Worm (Caenorhabditis elegans): Measurements from ENCODE around the gene ceh-48.

Gene ceh-48

DNA sequence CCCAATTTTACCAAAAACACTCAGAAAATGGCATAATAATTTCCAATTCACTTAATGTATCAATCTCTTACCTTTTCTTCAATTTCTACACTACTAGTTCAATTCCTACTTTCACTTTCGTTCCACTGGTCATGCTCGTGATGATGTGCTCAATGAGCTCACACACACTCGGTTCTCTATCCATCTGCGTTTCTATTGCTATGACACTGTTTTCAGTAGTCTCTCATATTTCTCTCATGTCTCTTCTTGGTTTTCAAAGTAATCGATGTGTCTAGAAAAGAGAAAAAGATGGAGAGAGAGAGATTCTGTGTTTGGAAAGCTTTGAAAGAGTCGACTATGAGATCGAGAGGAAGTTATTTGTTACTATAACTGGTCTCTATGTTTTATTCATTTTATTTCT is 44.7 kb upstream of the ceh-48 start (continued):
- TF ChIP-seq skn-1 (tag; optimal IDR thresholded peaks at IDR 0.05) = no peak
- TF ChIP-seq unc-55 (GFP tag; optimal IDR thresholded peaks at IDR 0.05) = peak; percentile 87
- TF ChIP-seq sem-4 (tag; optimal IDR thresholded peaks at IDR 0.05) = no peak

DNA sequence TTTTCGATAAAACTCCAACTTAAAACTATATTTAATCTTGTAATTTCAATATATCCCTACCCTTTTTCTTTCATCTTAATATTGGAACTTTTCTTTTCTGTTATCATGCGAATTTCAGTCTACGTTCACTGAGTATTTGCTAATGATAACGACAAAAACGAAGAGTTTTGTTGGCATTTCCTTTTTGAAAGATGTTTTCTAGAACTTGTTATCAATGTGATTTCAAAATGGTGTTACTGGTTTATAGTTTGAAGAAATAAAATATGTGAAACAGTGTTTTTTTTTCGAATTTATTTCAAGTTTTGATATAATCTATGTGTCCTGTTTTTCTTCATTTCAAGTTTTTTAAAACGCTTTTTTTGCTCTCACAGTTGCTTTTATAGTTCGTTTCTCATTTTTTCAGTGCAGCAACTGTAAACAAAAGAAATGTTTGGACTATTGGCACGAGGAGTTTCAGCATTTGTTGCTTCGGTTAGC is 41.5 kb upstream of the ceh-48 start, which contains the start of gene anat-1:
anat-1 (plus strand) TSS at position 427 of the 477 bp plus-strand sequence.
- TF ChIP-seq ztf-4 (tag; optimal IDR thresholded peaks at IDR 0.05) = no peak
- TF ChIP-seq fos-1 (tag; optimal IDR thresholded peaks at IDR 0.05) = peak; percentile 24
- no peak for TF ChIP-seq crh-2 (tag; optimal IDR thresholded peaks at IDR 0.05)

ce11 chrIV:6771556-6771955 is 40.4 kb upstream of the ceh-48 start:
- TF ChIP-seq lin-11 (tag; optimal IDR thresholded peaks at IDR 0.05) (no peak), lin-39 (tag; optimal IDR thresholded peaks at IDR 0.05) (no peak), nhr-12 (tag; optimal IDR thresholded peaks at IDR 0.05) (no peak), alr-1 (tag; optimal IDR thresholded peaks at IDR 0.05) (no peak), ama-1 (optimal IDR thresholded peaks at IDR 0.05) (no peak), F13H6.1 (tag; optimal IDR thresholded peaks at IDR 0.05) (no peak), nhr-6 (tag; optimal IDR thresholded peaks at IDR 0.05) (no peak), C34F6.9 (tag; optimal IDR thresholded peaks at IDR 0.05) (no peak), ceh-16 (tag; optimal IDR thresholded peaks at IDR 0.05) (no peak), ztf-11 (tag; optimal IDR thresholded peaks at IDR 0.05) (no peak)

DNA sequence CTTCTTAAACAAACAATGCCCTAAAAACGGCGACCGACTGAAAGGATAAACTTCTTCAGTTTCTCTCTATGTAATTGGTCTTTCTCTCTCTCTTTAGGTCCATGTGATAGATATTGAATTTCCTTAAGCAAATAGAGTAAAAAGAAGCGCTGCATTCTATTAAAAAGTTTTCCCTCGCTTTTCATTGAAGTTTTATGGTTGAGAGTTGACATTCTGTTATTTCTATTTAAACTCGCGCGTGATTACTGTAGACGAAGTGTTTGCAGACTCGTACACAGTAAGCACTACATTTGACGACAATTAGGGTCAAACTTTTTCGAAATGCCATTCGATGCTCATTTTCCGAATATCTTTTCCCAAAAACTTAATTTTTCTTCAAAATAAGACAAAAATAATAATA is 34.8 kb upstream of the ceh-48 start:
- TF ChIP-seq ceh-16 (tag; optimal IDR thresholded peaks at IDR 0.05) = no peak
- no peak for TF ChIP-seq sem-4 (tag; optimal IDR thresholded peaks at IDR 0.05)
- TF ChIP-seq lin-11 (tag; optimal IDR thresholded peaks at IDR 0.05) = no peak
- TF ChIP-seq mab-5 (tag; optimal IDR thresholded peaks at IDR 0.05) = no peak
- no peak for TF ChIP-seq blmp-1 (tag; optimal IDR thresholded peaks at IDR 0.05; ENCODE audit: insufficient read depth)
- TF ChIP-seq ama-1 (optimal IDR thresholded peaks at IDR 0.05) = no peak
- TF ChIP-seq alr-1 (tag; optimal IDR thresholded peaks at IDR 0.05) = no peak

DNA sequence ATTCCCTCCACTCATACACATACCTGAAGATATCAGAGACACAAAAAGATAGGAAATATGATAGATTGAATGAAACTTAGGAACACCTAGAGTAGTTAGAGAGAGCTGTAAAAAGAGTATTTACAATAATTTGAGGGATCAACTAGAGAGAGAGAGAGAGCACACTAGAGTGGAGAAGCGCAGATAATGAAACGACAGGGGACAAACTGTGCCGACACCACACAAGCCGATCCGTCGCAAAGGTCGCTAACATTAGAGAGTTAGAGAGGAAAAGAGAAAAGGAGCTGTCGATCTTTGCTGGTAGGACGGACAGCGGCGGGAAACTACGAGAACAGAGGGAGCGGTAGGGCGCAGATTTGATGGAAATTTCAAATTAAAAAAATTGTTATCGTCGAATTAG is 26.8 kb upstream of the ceh-48 start, which contains the start of gene dyci-1:
dyci-1 (minus strand) TSS at position 122 of the 400 bp plus-strand sequence.
- TF ChIP-seq nhr-10 (tag; optimal IDR thresholded peaks at IDR 0.05) (no peak), nhr-237 (tag; optimal IDR thresholded peaks at IDR 0.05) (no peak), egl-27 (tag; optimal IDR thresholded peaks at IDR 0.05) (no peak), elt-3 (tag; optimal IDR thresholded peaks at IDR 0.05) (no peak), alr-1 (tag; optimal IDR thresholded peaks at IDR 0.05) (no peak), ztf-1 (GFP tag; conservative IDR thresholded peaks at IDR 0.05) (no peak), nhr-12 (tag; optimal IDR thresholded peaks at IDR 0.05) (no peak), sma-9 (GFP tag; optimal IDR thresholded peaks at IDR 0.05) (peak; percentile 7), sma-9 (tag; optimal IDR thresholded peaks at IDR 0.05) (no peak), ztf-11 (tag; optimal IDR thresholded peaks at IDR 0.05) (no peak), ztf-4 (tag; optimal IDR thresholded peaks at IDR 0.05) (no peak), skn-1 (tag; optimal IDR thresholded peaks at IDR 0.05) (no peak), nhr-25 (tag; optimal IDR thresholded peaks at IDR 0.05) (no peak), aly-2 (tag; optimal IDR thresholded peaks at IDR 0.05) (no peak), C34F6.9 (tag; optimal IDR thresholded peaks at IDR 0.05) (peak; percentile 2), unc-62 (GFP tag; optimal IDR thresholded peaks at IDR 0.05) (no peak), R02D3.7 (tag; optimal IDR thresholded peaks at IDR 0.05) (no peak), sma-3 (GFP tag; optimal IDR thresholded peaks at IDR 0.05) (no peak), Y55F3AM.14 (GFP tag; optimal IDR thresholded peaks at IDR 0.05) (no peak), elt-1 (tag; optimal IDR thresholded peaks at IDR 0.05) (no peak), sem-4 (tag; optimal IDR thresholded peaks at IDR 0.05) (no peak), nhr-6 (tag; optimal IDR thresholded peaks at IDR 0.05) (no peak), fos-1 (tag; optimal IDR thresholded peaks at IDR 0.05) (peak; percentile 27), nhr-11 (tag; optimal IDR thresholded peaks at IDR 0.05) (no peak), lin-11 (tag; optimal IDR thresholded peaks at IDR 0.05) (no peak), unc-39 (tag; optimal IDR thresholded peaks at IDR 0.05) (no peak), nhr-129 (tag; optimal IDR thresholded peaks at IDR 0.05) (peak; percentile 70), F13H6.1 (tag; optimal IDR thresholded peaks at IDR 0.05) (peak; percentile 71), lin-39 (tag; optimal IDR thresholded peaks at IDR 0.05) (no peak), mdl-1 (tag; optimal IDR thresholded peaks at IDR 0.05) (no peak), mbf-1 (tag; optimal IDR thresholded peaks at IDR 0.05) (no peak), unc-55 (GFP tag; optimal IDR thresholded peaks at IDR 0.05) (no peak), mab-5 (tag; optimal IDR thresholded peaks at IDR 0.05) (no peak)
